Worm (Caenorhabditis elegans) whole organism, late embryonic: ENCODE results near the gene ser-2.

Experiments
- ama-1 ChIP-seq: fragments of 150-350 bp; optimal IDR thresholded peaks from 2 replicates; lab custom pipeline; 2014
- ceh-6 ChIP-seq: fragments of 200-800 bp; sonication (Bioruptor generic); optimal IDR thresholded peaks from 2 replicates; lab custom pipeline; 2018; ENCODE audit warnings: mild to moderate bottlenecking, missing genetic modification characterization, missing compliant biosample characterization
- rnt-1 ChIP-seq: sonication (generic microtip); optimal IDR thresholded peaks from 2 replicates; lab custom pipeline; 2016; ENCODE audit warnings: missing genetic modification characterization, missing compliant biosample characterization

- TF ChIP-seq rnt-1 (tag; lab: Kevin White, UChicago) (no peak), ceh-6 (GFP tag; lab: Kevin White, UChicago) (no peak), ama-1 (lab: Kevin White, UChicago) (no peak)
Measured at ce11 chrX:15308685-15309084, 5.9 kb upstream of the ser-2 start.
